Worm (Caenorhabditis elegans) whole organism, L4 larva: ENCODE results near the gene sre-34.
A peak's percentile ranks its signal among the peaks of the same experiment; 100 is the strongest.

ENCODE experiments used
- F44E2.7 ChIP-seq: fragments of 200-800 bp; sonication (Bioruptor generic); IDR thresholded peaks from 2 replicates; pipeline ENCODE4 v2.1.2; 2022; ENCODE audit warnings: missing genetic modification characterization, missing compliant biosample characterization
- ama-1 ChIP-seq: fragments of 150-350 bp; optimal IDR thresholded peaks from 2 replicates; lab custom pipeline; 2014; ENCODE audit warnings: inconsistent platforms, mixed read lengths
- ceh-44 ChIP-seq: fragments of 200-800 bp; sonication (Bioruptor generic); IDR thresholded peaks from 2 replicates; pipeline ENCODE4 v1.3.6; 2022; ENCODE audit warnings: missing genetic modification reagents, missing genetic modification characterization, missing compliant biosample characterization
- daf-8 ChIP-seq: fragments of 200-800 bp; sonication (Bioruptor generic); IDR thresholded peaks from 2 replicates; pipeline ENCODE4 v1.3.6; 2022; ENCODE audit warnings: missing genetic modification characterization, missing compliant biosample characterization
- lin-13 ChIP-seq: fragments of 150-350 bp; optimal IDR thresholded peaks from 2 replicates; lab custom pipeline; 2014; ENCODE audit warnings: missing biosample characterization, missing genetic modification reagents, missing genetic modification characterization
- mxl-3 ChIP-seq: fragments of 200-800 bp; sonication (Bioruptor generic); optimal IDR thresholded peaks from 2 replicates; lab custom pipeline; 2018; ENCODE audit warnings: mild to moderate bottlenecking, missing genetic modification characterization, missing compliant biosample characterization
- nhr-102 ChIP-seq: sonication (generic microtip); optimal IDR thresholded peaks from 2 replicates; lab custom pipeline; 2016; ENCODE audit warnings: mild to moderate bottlenecking, missing genetic modification characterization, moderate library complexity, missing compliant biosample characterization
- nhr-11 ChIP-seq: fragments of 150-350 bp; optimal IDR thresholded peaks from 2 replicates; lab custom pipeline; 2014; ENCODE audit warnings: missing biosample characterization, missing genetic modification characterization
- nhr-77 ChIP-seq: fragments of 150-350 bp; optimal IDR thresholded peaks from 2 replicates; lab custom pipeline; 2014; ENCODE audit warnings: missing biosample characterization, missing genetic modification characterization
- pha-4 ChIP-seq, 2 experiments: fragments of 150-350 bp in 1 of 2; fragments of 200-800 bp in 1 of 2; sonication (Bioruptor generic) in 1 of 2; IDR thresholded peaks in 1 of 2; optimal IDR thresholded peaks in 1 of 2; 2 replicates each; pipeline versions ENCODE4 v1.3.6 to Lab custom; 2014 to 2022; ENCODE audit warnings: missing genetic modification characterization in 2 of 2, missing genetic modification reagents in 2 of 2, missing biosample characterization in 1 of 2, missing compliant biosample characterization in 1 of 2
- unc-62 ChIP-seq, 3 experiments: fragments of 150-350 bp in 1 of 3; sonication (generic microtip); optimal IDR thresholded peaks in 2 of 3; peaks in 1 of 3; 1 replicate in 1 of 3; 2 replicates in 2 of 3; lab custom pipeline; 2014 to 2017; ENCODE audit warnings: missing biosample characterization in 3 of 3, missing genetic modification characterization in 3 of 3, missing genetic modification reagents in 3 of 3, missing genotype in 1 of 3
- ztf-11 ChIP-seq: fragments of 150-350 bp; optimal IDR thresholded peaks from 2 replicates; lab custom pipeline; 2014; ENCODE audit warnings: missing biosample characterization, missing genetic modification characterization

ce11 chrII:12429743-12430142, 20.2 kb upstream of the sre-34 start, which contains the start of gene Y57A10C.8:
- TF ChIP-seq nhr-102 (tag; lab: Kevin White, UChicago): no peak
- no peak for TF ChIP-seq nhr-77 (tag; lab: Kevin White, UChicago)
- TF ChIP-seq pha-4 (GFP tag; IDR thresholded peaks at IDR 0.05; lab: Robert Waterston, UW): no peak
- TF ChIP-seq pha-4 (tag; optimal IDR thresholded peaks at IDR 0.05; lab: Kevin White, UChicago): no peak
- TF ChIP-seq F44E2.7 (GFP tag; lab: Robert Waterston, UW): no peak
- TF ChIP-seq ama-1 (lab: Kevin White, UChicago): no peak
- TF ChIP-seq nhr-11 (tag; lab: Kevin White, UChicago): no peak
- TF ChIP-seq unc-62 (GFP tag; optimal IDR thresholded peaks at IDR 0.05 in 1 of 2; lab: Kevin White, UChicago): peak in 1 of 2 experiments; percentile 8
- no peak for TF ChIP-seq unc-62 (tag; optimal IDR thresholded peaks at IDR 0.05; lab: Kevin White, UChicago)
- no peak for TF ChIP-seq lin-13 (GFP tag; lab: Kevin White, UChicago)
- TF ChIP-seq mxl-3 (GFP tag; lab: Kevin White, UChicago): no peak
- no peak for TF ChIP-seq ztf-11 (tag; lab: Kevin White, UChicago)
- no peak for TF ChIP-seq daf-8 (GFP tag; lab: Robert Waterston, UW)
- no peak for TF ChIP-seq ceh-44 (GFP tag; lab: Robert Waterston, UW)
